Worm (Caenorhabditis elegans) whole organism, L4 larva: ENCODE data around the gene C01G12.5.

Source experiments
- T20F7.1 ChIP-seq: fragments of 200-800 bp; sonication (Bioruptor generic); optimal IDR thresholded peaks from 2 replicates; lab custom pipeline; 2018; ENCODE audit warnings: mild to moderate bottlenecking, missing genetic modification characterization, missing compliant biosample characterization
- T26A8.4 ChIP-seq: fragments of 200-800 bp; sonication (Bioruptor generic); IDR thresholded peaks from 2 replicates; pipeline ENCODE4 v1.3.6; 2022; ENCODE audit warnings: missing genetic modification characterization, missing compliant biosample characterization
- Y105C5A.15 ChIP-seq: fragments of 200-800 bp; sonication (Bioruptor generic); IDR thresholded peaks from 2 replicates; pipeline ENCODE4 v1.3.6; 2022; ENCODE audit warnings: missing genetic modification characterization, missing compliant biosample characterization
- Y48G9A.11 ChIP-seq: fragments of 200-800 bp; sonication (Bioruptor generic); IDR thresholded peaks from 2 replicates; pipeline ENCODE4 v1.3.6; 2022; ENCODE audit warnings: missing genetic modification reagents, missing genetic modification characterization, missing compliant biosample characterization
- Y5F2A.4 ChIP-seq: fragments of 200-800 bp; sonication (Bioruptor generic); optimal IDR thresholded peaks from 2 replicates; lab custom pipeline; 2018; ENCODE audit warnings: mild to moderate bottlenecking, missing genetic modification characterization, missing compliant biosample characterization
- ZK337.2 ChIP-seq: fragments of 200-800 bp; sonication (Bioruptor generic); IDR thresholded peaks from 2 replicates; pipeline ENCODE4 v1.3.6; 2022; ENCODE audit warnings: missing genetic modification reagents, missing genetic modification characterization, missing compliant biosample characterization
- aha-1 ChIP-seq: fragments of 150-350 bp; peaks from one replicate; lab custom pipeline; 2014; ENCODE audit warnings: missing biosample characterization, missing genetic modification characterization
- ama-1 ChIP-seq: fragments of 150-350 bp; optimal IDR thresholded peaks from 2 replicates; lab custom pipeline; 2014; ENCODE audit warnings: inconsistent platforms, mixed read lengths
- cey-2 ChIP-seq: sonication (generic microtip); optimal IDR thresholded peaks from 3 replicates; lab custom pipeline; 2017; ENCODE audit warnings: missing genetic modification characterization, mild to moderate bottlenecking, missing compliant biosample characterization, antibody characterized with exemption, borderline replicate concordance; ENCODE audit not compliant: insufficient read depth
- daf-12 ChIP-seq: fragments of 150-350 bp; optimal IDR thresholded peaks from 2 replicates; lab custom pipeline; 2014; ENCODE audit warnings: missing biosample characterization, missing genetic modification reagents, missing genetic modification characterization
- daf-8 ChIP-seq: fragments of 200-800 bp; sonication (Bioruptor generic); IDR thresholded peaks from 2 replicates; pipeline ENCODE4 v1.3.6; 2022; ENCODE audit warnings: missing genetic modification characterization, missing compliant biosample characterization
- dmd-6 ChIP-seq: fragments of 200-800 bp; sonication (Bioruptor generic); IDR thresholded peaks from 2 replicates; pipeline ENCODE4 v1.3.6; 2022; ENCODE audit warnings: missing genetic modification reagents, missing genetic modification characterization, missing compliant biosample characterization
- egl-43 ChIP-seq: fragments of 200-800 bp; sonication (Bioruptor generic); IDR thresholded peaks from 2 replicates; pipeline ENCODE4 v1.3.6; 2022; ENCODE audit warnings: missing genetic modification reagents, missing genetic modification characterization, missing compliant biosample characterization
- hmg-1.1 ChIP-seq: fragments of 200-800 bp; sonication (Bioruptor generic); IDR thresholded peaks from 2 replicates; pipeline ENCODE4 v1.3.6; 2022; ENCODE audit warnings: missing genetic modification reagents, missing genetic modification characterization, missing compliant biosample characterization
- jun-1 ChIP-seq: fragments of 150-350 bp; optimal IDR thresholded peaks from 2 replicates; lab custom pipeline; 2014; ENCODE audit warnings: missing biosample characterization, missing genetic modification reagents, missing genetic modification characterization
- lin-1 ChIP-seq: fragments of 200-800 bp; sonication (Bioruptor generic); IDR thresholded peaks from 2 replicates; pipeline ENCODE4 v1.3.6; 2022; ENCODE audit warnings: missing genetic modification reagents, missing genetic modification characterization, missing compliant biosample characterization
- lin-15B ChIP-seq: fragments of 150-350 bp; sonication (generic microtip); optimal IDR thresholded peaks from 3 replicates; lab custom pipeline; 2014; ENCODE audit warnings: missing biosample characterization, missing genetic modification characterization
- lin-38 ChIP-seq: fragments of 200-800 bp; sonication (Bioruptor generic); IDR thresholded peaks from 2 replicates; pipeline ENCODE4 v1.3.6; 2022; ENCODE audit warnings: missing genetic modification reagents, missing genetic modification characterization, missing compliant biosample characterization
- lsy-2 ChIP-seq, 2 experiments: fragments of 150-350 bp in 1 of 2; sonication (generic microtip) in 1 of 2; optimal IDR thresholded peaks; 2 replicates each; lab custom pipeline; 2014 to 2017; ENCODE audit warnings: missing biosample characterization in 2 of 2, missing genetic modification characterization in 2 of 2
- madf-5 ChIP-seq, 2 experiments: fragments of 200-800 bp; sonication (Bioruptor generic); IDR thresholded peaks; 2 replicates each; pipeline ENCODE4 v1.3.6; 2022; ENCODE audit warnings: missing compliant biosample characterization in 2 of 2, missing genetic modification characterization in 2 of 2
- mep-1 ChIP-seq: fragments of 150-350 bp; sonication (generic microtip); optimal IDR thresholded peaks from 3 replicates; lab custom pipeline; 2014; ENCODE audit warnings: missing biosample characterization, missing genetic modification characterization
- mes-2 ChIP-seq: sonication (generic microtip); optimal IDR thresholded peaks from 2 replicates; lab custom pipeline; 2016; ENCODE audit warnings: missing genotype, mild to moderate bottlenecking, missing genetic modification characterization, missing compliant biosample characterization; ENCODE audit not compliant: poor library complexity, severe bottlenecking
- mxl-2 ChIP-seq: fragments of 200-800 bp; sonication (Bioruptor generic); conservative IDR thresholded peaks from 2 replicates; pipeline ENCODE4 v1.3.6; 2022; ENCODE audit warnings: missing genetic modification reagents, missing genetic modification characterization, missing compliant biosample characterization
- nhr-41 ChIP-seq: fragments of 200-800 bp; sonication (Bioruptor generic); IDR thresholded peaks from 2 replicates; pipeline ENCODE4 v1.3.6; 2022; ENCODE audit warnings: missing genetic modification reagents, missing genetic modification characterization, missing compliant biosample characterization
- nhr-6 ChIP-seq: fragments of 150-350 bp; optimal IDR thresholded peaks from 2 replicates; lab custom pipeline; 2014; ENCODE audit warnings: missing biosample characterization, missing genetic modification characterization
- nhr-77 ChIP-seq: fragments of 150-350 bp; optimal IDR thresholded peaks from 2 replicates; lab custom pipeline; 2014; ENCODE audit warnings: missing biosample characterization, missing genetic modification characterization
- pha-4 ChIP-seq, 2 experiments: fragments of 150-350 bp in 1 of 2; fragments of 200-800 bp in 1 of 2; sonication (Bioruptor generic) in 1 of 2; IDR thresholded peaks in 1 of 2; optimal IDR thresholded peaks in 1 of 2; 2 replicates each; pipeline versions ENCODE4 v1.3.6 to Lab custom; 2014 to 2022; ENCODE audit warnings: missing genetic modification characterization in 2 of 2, missing genetic modification reagents in 2 of 2, missing biosample characterization in 1 of 2, missing compliant biosample characterization in 1 of 2
- rbr-2 ChIP-seq: sonication (generic microtip); optimal IDR thresholded peaks from 2 replicates; lab custom pipeline; 2016; ENCODE audit warnings: missing genotype, missing genetic modification characterization, missing compliant biosample characterization
- set-16 ChIP-seq: fragments of 200-800 bp; sonication (Bioruptor generic); IDR thresholded peaks from 2 replicates; pipeline ENCODE4 v1.3.6; 2022; ENCODE audit warnings: missing genetic modification reagents, missing genetic modification characterization, missing compliant biosample characterization
- skn-1 ChIP-seq: fragments of 150-350 bp; optimal IDR thresholded peaks from 2 replicates; lab custom pipeline; 2014; ENCODE audit warnings: missing biosample characterization, missing genetic modification characterization
- spr-3 ChIP-seq: fragments of 200-800 bp; sonication (Bioruptor generic); optimal IDR thresholded peaks from 2 replicates; lab custom pipeline; 2018; ENCODE audit warnings: mild to moderate bottlenecking, missing genetic modification characterization, missing compliant biosample characterization
- tag-97 ChIP-seq: fragments of 200-800 bp; sonication (Bioruptor generic); IDR thresholded peaks from 2 replicates; pipeline ENCODE4 v1.3.6; 2022; ENCODE audit warnings: missing genetic modification characterization, missing compliant biosample characterization
- unc-39 ChIP-seq: sonication (generic microtip); optimal IDR thresholded peaks from 2 replicates; lab custom pipeline; 2017; ENCODE audit warnings: missing biosample characterization, missing genetic modification characterization
- zfp-2 ChIP-seq: sonication (generic microtip); optimal IDR thresholded peaks from 2 replicates; lab custom pipeline; 2016; ENCODE audit warnings: mild to moderate bottlenecking, missing genetic modification characterization, missing compliant biosample characterization
- zip-2 ChIP-seq: fragments of 150-350 bp; optimal IDR thresholded peaks from 2 replicates; lab custom pipeline; 2014; ENCODE audit warnings: missing biosample characterization, missing genetic modification characterization
- ztf-11 ChIP-seq: fragments of 150-350 bp; optimal IDR thresholded peaks from 2 replicates; lab custom pipeline; 2014; ENCODE audit warnings: missing biosample characterization, missing genetic modification characterization

Gene C01G12.5

ce11 chrII:14615735-14616134, 28.4 kb upstream of the C01G12.5 start, which contains the start of gene mltn-9:
TSS of gene mltn-9 (plus strand) at chrII:14616035.
- TF ChIP-seq madf-5 (GFP tag; IDR thresholded peaks at IDR 0.05; lab: Robert Waterston, UW) (no peak), pha-4 (GFP tag; IDR thresholded peaks at IDR 0.05; lab: Robert Waterston, UW) (no peak), pha-4 (tag; optimal IDR thresholded peaks at IDR 0.05; lab: Kevin White, UChicago) (no peak), Y5F2A.4 (no peak), skn-1 (tag; lab: Kevin White, UChicago) (no peak), mxl-2 (GFP tag; lab: Robert Waterston, UW) (no peak), unc-39 (no peak), hmg-1.1 (GFP tag; lab: Robert Waterston, UW) (no peak), T20F7.1 (GFP tag; lab: Kevin White, UChicago) (no peak), lin-38 (GFP tag; lab: Robert Waterston, UW) (no peak), zip-2 (no peak), Y48G9A.11 (GFP tag; lab: Robert Waterston, UW) (no peak), nhr-41 (GFP tag; lab: Robert Waterston, UW) (no peak), spr-3 (GFP tag; lab: Kevin White, UChicago) (no peak)

- TF ChIP-seq tag-97 (GFP tag; lab: Robert Waterston, UW) (no peak), ztf-11 (tag; lab: Kevin White, UChicago) (no peak), T26A8.4 (GFP tag; lab: Robert Waterston, UW) (0 out of 2 replicates have a peak, but pooled peaks have one; percentile 17), mes-2 (tag; lab: Kevin White, UChicago) (no peak), aha-1 (peak; percentile 50), dmd-6 (GFP tag; lab: Robert Waterston, UW) (no peak), Y105C5A.15 (GFP tag; lab: Robert Waterston, UW) (no peak), cey-2 (tag; lab: Kevin White, UChicago) (no peak), zfp-2 (no peak), ZK337.2 (GFP tag; lab: Robert Waterston, UW) (no peak)
These were observed 24.0 kb upstream of the C01G12.5 start for ce11 chrII:14611307-14611706.

ce11 chrII:14610492-14611142, 23.3 kb upstream of the C01G12.5 start:
- TF ChIP-seq mep-1 (tag; lab: Kevin White, UChicago): peak; percentile 43
- TF ChIP-seq lsy-2 (tag; optimal IDR thresholded peaks at IDR 0.05; lab: Kevin White, UChicago): peak in 1 of 2 experiments; percentile 28
- no peak for TF ChIP-seq egl-43 (GFP tag; lab: Robert Waterston, UW)
- no peak for TF ChIP-seq jun-1
- no peak for TF ChIP-seq rbr-2 (tag; lab: Kevin White, UChicago)
- TF ChIP-seq cey-2 (tag; lab: Kevin White, UChicago): no peak
- peak; percentile 91 for TF ChIP-seq ama-1 (lab: Kevin White, UChicago)
- no peak for TF ChIP-seq lin-1 (GFP tag; lab: Robert Waterston, UW)
- TF ChIP-seq nhr-6 (tag; lab: Kevin White, UChicago): peak; percentile 54
- no peak for TF ChIP-seq daf-12 (tag; lab: Kevin White, UChicago)
- TF ChIP-seq lin-15B: no peak
- TF ChIP-seq nhr-77: peak; percentile 29
- TF ChIP-seq set-16 (GFP tag; lab: Robert Waterston, UW): no peak
- TF ChIP-seq Y48G9A.11 (GFP tag; lab: Robert Waterston, UW): no peak
- no peak for TF ChIP-seq daf-8 (GFP tag; lab: Robert Waterston, UW)
- TF ChIP-seq aha-1: peak; percentile 77
